Fruit fly (Drosophila melanogaster) Kc167 (cell line): Measurements from ENCODE around the gene Mekk1.

Experiments
- Sin3A ChIP-seq: fragments of >200 bp; optimal IDR thresholded peaks from 2 replicates; lab custom pipeline; 2018; ENCODE audit warnings: missing external identifiers
- insv ChIP-seq: fragments of >200 bp; optimal IDR thresholded peaks from 3 replicates; lab custom pipeline; 2018; ENCODE audit warnings: missing external identifiers
- psq ChIP-seq: fragments of >200 bp; optimal IDR thresholded peaks from 2 replicates; lab custom pipeline; 2017; ENCODE audit warnings: missing external identifiers

DNA sequence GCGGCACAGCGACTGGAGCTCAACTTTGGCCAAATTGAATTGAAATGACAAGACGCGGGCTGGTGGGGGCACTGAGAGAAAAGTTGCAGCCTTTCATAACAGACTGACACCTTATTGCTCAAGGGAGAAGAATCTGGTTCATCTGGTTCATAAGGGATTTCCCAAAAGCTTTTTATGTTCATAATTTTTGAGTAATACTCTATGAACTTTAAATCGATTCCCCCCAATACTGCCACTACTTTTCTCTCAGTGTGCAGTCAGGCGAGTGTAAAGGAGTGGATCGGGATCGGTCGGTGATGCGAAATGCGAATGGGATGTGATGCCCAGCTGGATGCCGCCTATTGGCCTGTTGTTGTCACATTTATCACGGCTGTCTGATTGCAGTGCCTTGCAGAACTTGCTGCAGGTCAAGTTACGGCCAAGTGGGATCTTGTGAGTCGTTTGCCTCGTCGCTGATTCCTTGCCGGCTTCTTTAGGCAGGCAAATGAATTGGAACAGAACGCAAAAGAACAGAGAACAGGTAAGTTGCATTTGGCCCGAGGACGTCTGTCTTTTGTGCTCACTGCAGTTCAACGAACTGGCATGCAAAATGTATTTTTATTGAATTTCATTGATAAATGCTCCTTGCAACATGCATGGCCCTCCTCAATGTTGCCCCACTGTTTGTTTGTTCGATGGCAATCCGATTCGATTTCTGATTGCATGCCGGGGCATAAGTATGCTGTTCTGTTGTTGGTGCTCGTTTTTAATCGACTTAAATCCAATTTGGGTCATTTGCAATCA is 45.2 kb upstream of the Mekk1 start:
- TF ChIP-seq insv (lab: Kevin White, UChicago) (no peak), psq (lab: Kevin White, UChicago) (no peak), Sin3A (lab: Kevin White, UChicago) (no peak)
